Fruit fly (Drosophila melanogaster) whole organism, adult: ENCODE data around the gene RabGGTb.
A peak's percentile ranks its signal among the peaks of the same experiment; 100 is the strongest.

Source experiments
- CG11617 ChIP-seq: fragments of 200-800 bp; sonication (Bioruptor generic); optimal IDR thresholded peaks from 2 replicates; lab custom pipeline; 2017; ENCODE audit warnings: mild to moderate bottlenecking, missing biosample characterization, missing genetic modification reagents, missing genetic modification characterization
- CG12768 ChIP-seq: fragments of 200-800 bp; sonication (Bioruptor generic); optimal IDR thresholded peaks from 2 replicates; lab custom pipeline; 2017; ENCODE audit warnings: missing biosample characterization, missing genetic modification characterization, mild to moderate bottlenecking, moderate library complexity, missing genetic modification reagents
- CG14711 ChIP-seq: fragments of 200-800 bp; sonication (Bioruptor generic); optimal IDR thresholded peaks from 2 replicates; lab custom pipeline; 2018; ENCODE audit warnings: missing biosample characterization, mild to moderate bottlenecking, missing genetic modification characterization, moderate library complexity
- CG1620 ChIP-seq: fragments of 200-800 bp; sonication (Bioruptor generic); optimal IDR thresholded peaks from 2 replicates; lab custom pipeline; 2016; ENCODE audit warnings: missing biosample characterization, missing genetic modification characterization
- CG33017 ChIP-seq: fragments of 200-800 bp; sonication (Bioruptor generic); optimal IDR thresholded peaks from 2 replicates; lab custom pipeline; 2018; ENCODE audit warnings: missing biosample characterization, mild to moderate bottlenecking, missing genetic modification characterization, moderate library complexity
- CG5204 ChIP-seq: fragments of 200-800 bp; sonication (Bioruptor generic); optimal IDR thresholded peaks from 2 replicates; lab custom pipeline; 2016; ENCODE audit warnings: missing biosample characterization, missing genetic modification characterization
- CG7045 ChIP-seq: fragments of 200-800 bp; sonication (Bioruptor generic); optimal IDR thresholded peaks from 2 replicates; lab custom pipeline; 2017; ENCODE audit warnings: missing biosample characterization, mild to moderate bottlenecking, missing genetic modification characterization
- CG7101 ChIP-seq: fragments of 200-800 bp; sonication (Bioruptor generic); optimal IDR thresholded peaks from 2 replicates; lab custom pipeline; 2018; ENCODE audit warnings: missing biosample characterization, mild to moderate bottlenecking, missing genetic modification characterization, moderate library complexity
- Clk ChIP-seq: fragments of 200-800 bp; sonication (Bioruptor generic); optimal IDR thresholded peaks from 2 replicates; lab custom pipeline; 2017; ENCODE audit warnings: missing biosample characterization, missing genetic modification characterization
- Crg-1 ChIP-seq: fragments of 200-800 bp; sonication (Bioruptor generic); optimal IDR thresholded peaks from 2 replicates; lab custom pipeline; 2016; ENCODE audit warnings: missing biosample characterization, missing genetic modification characterization
- Hr96 ChIP-seq: fragments of 200-800 bp; sonication (Bioruptor generic); optimal IDR thresholded peaks from 2 replicates; lab custom pipeline; 2016; ENCODE audit warnings: missing biosample characterization, missing genetic modification characterization
- Mnt ChIP-seq: fragments of 200-800 bp; sonication (Bioruptor generic); optimal IDR thresholded peaks from 2 replicates; lab custom pipeline; 2016; ENCODE audit warnings: missing biosample characterization, mild to moderate bottlenecking, missing genetic modification characterization
- bab1 ChIP-seq: fragments of 200-800 bp; sonication (Bioruptor generic); optimal IDR thresholded peaks from 3 replicates; lab custom pipeline; 2019; ENCODE audit warnings: missing biosample characterization, mild to moderate bottlenecking, missing genetic modification characterization, moderate library complexity
- cic ChIP-seq: fragments of 200-800 bp; sonication (Bioruptor generic); optimal IDR thresholded peaks from 2 replicates; lab custom pipeline; 2017; ENCODE audit warnings: missing biosample characterization, mild to moderate bottlenecking, missing genetic modification characterization, moderate library complexity
- cnc ChIP-seq, 2 experiments: fragments of >200 bp; optimal IDR thresholded peaks; 2 replicates each; lab custom pipeline; 2017
- kay ChIP-seq: fragments of 200-800 bp; sonication (Bioruptor generic); peaks from one replicate; lab custom pipeline; 2016; ENCODE audit warnings: missing biosample characterization, missing genetic modification characterization, borderline replicate concordance
- ovo ChIP-seq: fragments of 200-800 bp; sonication (Bioruptor generic); optimal IDR thresholded peaks from 2 replicates; lab custom pipeline; 2016; ENCODE audit warnings: missing biosample characterization, missing genetic modification characterization
- pad ChIP-seq: fragments of 200-800 bp; sonication (Bioruptor generic); optimal IDR thresholded peaks from 3 replicates; lab custom pipeline; 2017; ENCODE audit warnings: missing biosample characterization, missing genetic modification characterization, mild to moderate bottlenecking, moderate library complexity, missing genetic modification reagents
- tj ChIP-seq: fragments of 200-800 bp; sonication (Bioruptor generic); optimal IDR thresholded peaks from 3 replicates; lab custom pipeline; 2017; ENCODE audit warnings: missing biosample characterization, mild to moderate bottlenecking, missing genetic modification characterization, moderate library complexity
- toe ChIP-seq: fragments of 200-800 bp; sonication (Bioruptor generic); optimal IDR thresholded peaks from 2 replicates; lab custom pipeline; 2016; ENCODE audit warnings: missing biosample characterization, missing genetic modification characterization

Gene RabGGTb

dm6 chr2L:2855773-2856615 lies 22.9 kb upstream of the RabGGTb start, which contains the start of the genes CG3104 and RpS21:
CG3104 (minus strand) TSS chr2L:2855778.
RpS21 (plus strand) TSS chr2L:2856070.
- TF ChIP-seq Crg-1: peak; percentile 91
- peak; percentile 75 for TF ChIP-seq CG12768 (GFP tag; lab: Kevin White, UChicago)
- TF ChIP-seq CG33017 (tag; lab: Kevin White, UChicago): peak; percentile 53
- TF ChIP-seq CG14711 (tag; lab: Kevin White, UChicago): peak; percentile 60
- peak; percentile 92 for TF ChIP-seq CG11617 (GFP tag; lab: Kevin White, UChicago)
- peak; percentile 65 for TF ChIP-seq cic
- TF ChIP-seq toe (GFP tag; lab: Kevin White, UChicago): peak; percentile 83
- peak; percentile 69 for TF ChIP-seq Clk
- peak; percentile 88 for TF ChIP-seq CG7101 (tag; lab: Kevin White, UChicago)
- no peak for TF ChIP-seq cnc (optimal IDR thresholded peaks at IDR 0.05; lab: Kevin White, UChicago)
- TF ChIP-seq tj (GFP tag; lab: Kevin White, UChicago): peak; percentile 65
- TF ChIP-seq kay: no peak
- TF ChIP-seq Mnt: peak; percentile 95
- TF ChIP-seq CG1620: peak; percentile 96
- peak; percentile 83 for TF ChIP-seq pad (GFP tag; lab: Kevin White, UChicago)
- peak; percentile 83 for TF ChIP-seq CG7045 (GFP tag; lab: Kevin White, UChicago)
- TF ChIP-seq CG5204 (GFP tag; lab: Kevin White, UChicago): peak; percentile 75
- peak; percentile 73 for TF ChIP-seq bab1 (GFP tag; lab: Kevin White, UChicago)
- TF ChIP-seq Hr96 (GFP tag; lab: Kevin White, UChicago): peak; percentile 90
- TF ChIP-seq ovo (GFP tag; lab: Kevin White, UChicago): peak; percentile 88

DNA sequence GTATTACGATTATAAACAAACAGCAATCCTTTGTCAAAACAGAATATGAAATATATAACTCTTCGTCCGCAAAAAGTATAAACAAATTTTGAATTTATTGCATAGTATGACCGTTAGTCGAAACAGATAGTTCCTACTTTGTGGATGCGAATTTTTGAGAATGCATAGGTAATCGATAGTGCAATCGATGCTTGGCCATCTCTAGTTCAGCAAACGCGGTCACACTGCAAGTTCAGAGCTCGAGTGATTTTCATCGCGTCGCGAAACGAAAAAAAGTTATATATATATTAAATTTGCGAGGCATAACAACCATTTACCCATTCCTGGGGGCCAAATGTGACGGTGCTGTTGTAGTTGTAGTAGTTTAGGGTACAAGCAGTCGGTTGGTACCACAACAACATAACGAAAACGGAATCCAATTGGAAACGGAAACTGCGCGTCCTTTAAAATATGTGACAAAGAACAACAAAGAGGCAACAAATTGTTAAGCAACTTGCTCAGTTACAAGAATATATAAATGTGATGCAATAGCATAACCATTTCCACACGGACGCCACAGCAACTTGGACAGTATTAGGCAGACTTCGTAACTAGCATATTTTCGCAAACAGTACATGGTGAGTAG lies 21.8 kb upstream of the RabGGTb start, which contains the start of gene CG2991:
Gene CG2991 (plus strand): TSS at position 205 of the 625 bp plus-strand sequence.
- TF ChIP-seq pad (GFP tag; lab: Kevin White, UChicago): no peak
- TF ChIP-seq Mnt: peak; percentile 61
- TF ChIP-seq CG1620: peak; percentile 58
- TF ChIP-seq CG14711 (tag; lab: Kevin White, UChicago): peak; percentile 46
- no peak for TF ChIP-seq cnc (optimal IDR thresholded peaks at IDR 0.05; lab: Kevin White, UChicago)
- peak; percentile 15 for TF ChIP-seq Crg-1
- no peak for TF ChIP-seq tj (GFP tag; lab: Kevin White, UChicago)
- TF ChIP-seq Clk: no peak
- TF ChIP-seq CG5204 (GFP tag; lab: Kevin White, UChicago): no peak
- no peak for TF ChIP-seq Hr96 (GFP tag; lab: Kevin White, UChicago)
- no peak for TF ChIP-seq CG33017 (tag; lab: Kevin White, UChicago)
- no peak for TF ChIP-seq CG11617 (GFP tag; lab: Kevin White, UChicago)
- peak; percentile 14 for TF ChIP-seq CG12768 (GFP tag; lab: Kevin White, UChicago)
- peak; percentile 77 for TF ChIP-seq bab1 (GFP tag; lab: Kevin White, UChicago)
- TF ChIP-seq CG7101 (tag; lab: Kevin White, UChicago): peak; percentile 55
- TF ChIP-seq kay: no peak
- TF ChIP-seq CG7045 (GFP tag; lab: Kevin White, UChicago): no peak
- TF ChIP-seq toe (GFP tag; lab: Kevin White, UChicago): no peak
- TF ChIP-seq ovo (GFP tag; lab: Kevin White, UChicago): no peak
- TF ChIP-seq cic: peak; percentile 60

dm6 chr2L:2857862-2858734 lies 20.8 kb upstream of the RabGGTb start:
- TF ChIP-seq bab1 (GFP tag; lab: Kevin White, UChicago) (no peak), Crg-1 (peak; percentile 36), pad (GFP tag; lab: Kevin White, UChicago) (peak; percentile 30), Mnt (peak; percentile 18), cic (peak; percentile 94), CG1620 (no peak), CG5204 (GFP tag; lab: Kevin White, UChicago) (peak; percentile 40), CG12768 (GFP tag; lab: Kevin White, UChicago) (peak; percentile 34), Clk (no peak), CG14711 (tag; lab: Kevin White, UChicago) (peak; percentile 10), Hr96 (GFP tag; lab: Kevin White, UChicago) (peak; percentile 98), CG33017 (tag; lab: Kevin White, UChicago) (no peak), toe (GFP tag; lab: Kevin White, UChicago) (peak; percentile 1), CG11617 (GFP tag; lab: Kevin White, UChicago) (peak; percentile 65), cnc (optimal IDR thresholded peaks at IDR 0.05; lab: Kevin White, UChicago) (peak in 1 of 2 experiments; percentile 62), tj (GFP tag; lab: Kevin White, UChicago) (peak; percentile 38), CG7101 (tag; lab: Kevin White, UChicago) (peak; percentile 15), CG7045 (GFP tag; lab: Kevin White, UChicago) (peak; percentile 51), ovo (GFP tag; lab: Kevin White, UChicago) (peak; percentile 89), kay (peak; percentile 99)

- TF ChIP-seq cic (peak; percentile 38), kay (peak; percentile 68), ovo (GFP tag; lab: Kevin White, UChicago) (no peak), CG12768 (GFP tag; lab: Kevin White, UChicago) (peak; percentile 61), CG7101 (tag; lab: Kevin White, UChicago) (no peak), CG33017 (tag; lab: Kevin White, UChicago) (no peak)
Observed at dm6 chr2L:2861140-2861884, 17.6 kb upstream of the RabGGTb start.
